Worm (Caenorhabditis elegans): ENCODE results near the gene T25B2.2.

The T25B2.2 gene

DNA sequence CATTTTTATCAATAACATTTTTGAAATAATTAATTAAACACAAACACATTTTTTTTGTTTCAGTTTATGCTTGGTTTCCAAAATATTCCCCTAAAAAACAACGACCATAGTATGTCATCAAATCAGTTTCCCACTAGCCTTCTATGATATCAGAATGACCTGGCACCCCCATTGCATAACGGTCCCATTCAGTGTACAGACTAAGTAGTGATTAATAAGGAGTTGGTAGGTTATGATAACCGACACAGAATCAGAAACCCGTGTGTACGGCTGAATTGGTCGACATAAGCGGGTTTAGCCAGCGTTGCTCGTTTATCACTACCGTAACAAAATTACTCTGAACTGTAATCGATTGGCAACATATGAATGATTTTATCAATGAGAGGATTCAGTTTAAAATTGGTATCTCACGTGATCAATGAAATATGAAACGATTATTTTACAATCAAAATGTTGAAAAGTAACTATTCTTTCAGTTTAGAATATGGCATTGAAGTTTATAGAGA, 12.0 kb upstream of the T25B2.2 start (continued):
- TF ChIP-seq egl-44 (GFP tag; IDR thresholded peaks at IDR 0.05) = no peak
- TF ChIP-seq hlh-12 (tag; optimal IDR thresholded peaks at IDR 0.05) = no peak
- TF ChIP-seq hlh-26 (GFP tag; conservative IDR thresholded peaks at IDR 0.05) = no peak

- TF ChIP-seq attf-5 (GFP tag; optimal IDR thresholded peaks at IDR 0.05) (no peak), lir-1 (GFP tag; conservative IDR thresholded peaks at IDR 0.05) (no peak), nhr-80 (tag; optimal IDR thresholded peaks at IDR 0.05) (no peak), hlh-26 (GFP tag; conservative IDR thresholded peaks at IDR 0.05) (no peak), unc-62 (GFP tag; optimal IDR thresholded peaks at IDR 0.05) (no peak), die-1 (tag; optimal IDR thresholded peaks at IDR 0.05) (no peak)
Observed at ce11 chrX:6159562-6159961, 9.9 kb upstream of the T25B2.2 start.

DNA sequence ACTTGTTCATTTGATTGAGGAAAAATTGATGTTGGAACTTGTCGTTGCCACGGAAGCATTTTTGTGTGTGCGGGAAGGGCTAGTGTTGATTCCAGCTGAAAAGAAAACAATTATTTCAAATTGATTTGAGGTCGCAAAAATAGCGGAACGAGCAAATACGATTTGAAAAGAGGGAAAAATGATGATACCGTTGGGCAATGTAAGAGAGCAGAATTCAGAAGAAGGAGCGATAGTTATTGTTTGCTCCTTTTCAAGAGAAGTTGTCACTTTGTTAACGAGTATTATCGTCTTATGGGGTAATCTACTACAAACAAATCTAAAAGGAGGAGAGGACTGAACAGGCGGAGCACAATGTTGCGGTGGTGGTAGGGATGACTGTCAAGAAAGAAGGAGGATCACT, 9.0 kb upstream of the T25B2.2 start, which contains the start of gene odd-2:
Gene odd-2 (minus strand): TSS at position 101 of the 400 bp plus-strand sequence.
- TF ChIP-seq lsl-1 (GFP tag; optimal IDR thresholded peaks at IDR 0.05) (no peak), attf-6 (GFP tag; IDR thresholded peaks at IDR 0.05) (no peak), F39B2.1 (GFP tag; IDR thresholded peaks at IDR 0.05) (no peak), chd-7 (tag; optimal IDR thresholded peaks at IDR 0.05) (no peak), D2030.7 (GFP tag; IDR thresholded peaks at IDR 0.05) (no peak), sea-2 (GFP tag; IDR thresholded peaks at IDR 0.05) (no peak), lsy-27 (tag; optimal IDR thresholded peaks at IDR 0.05; ENCODE audit: borderline replicate concordance, insufficient read depth) (no peak), nhr-90 (tag; optimal IDR thresholded peaks at IDR 0.05) (no peak), him-1 (tag; optimal IDR thresholded peaks at IDR 0.05) (no peak), snpc-1.1 (tag; optimal IDR thresholded peaks at IDR 0.05; ENCODE audit: insufficient read depth) (no peak), nhr-27 (tag; optimal IDR thresholded peaks at IDR 0.05) (no peak), pbrm-1 (GFP tag; IDR thresholded peaks at IDR 0.05) (no peak), ztf-22 (GFP tag; optimal IDR thresholded peaks at IDR 0.05) (no peak), pha-4 (tag; optimal IDR thresholded peaks at IDR 0.05) (no peak), T26A5.8 (tag; optimal IDR thresholded peaks at IDR 0.05) (no peak), zim-3 (tag; optimal IDR thresholded peaks at IDR 0.05) (no peak), bed-1 (GFP tag; IDR thresholded peaks at IDR 0.05) (no peak)

- TF ChIP-seq F57C9.4 (tag; optimal IDR thresholded peaks at IDR 0.05) (no peak), chd-7 (tag; optimal IDR thresholded peaks at IDR 0.05) (no peak), egrh-3 (GFP tag; IDR thresholded peaks at IDR 0.05) (peak; percentile 27; the same call in 1 of the 2 replicates), Y53G8AR.9 (GFP tag; conservative IDR thresholded peaks at IDR 0.05) (no peak), atf-7 (tag; optimal IDR thresholded peaks at IDR 0.05) (no peak), ceh-91 (GFP tag; IDR thresholded peaks at IDR 0.05) (no peak), madf-10 (tag; optimal IDR thresholded peaks at IDR 0.05) (no peak), K11D2.4 (GFP tag; IDR thresholded peaks at IDR 0.05) (no peak), sptf-2 (GFP tag; optimal IDR thresholded peaks at IDR 0.05) (no peak), bed-2 (GFP tag; IDR thresholded peaks at IDR 0.05) (no peak), lsy-27 (tag; optimal IDR thresholded peaks at IDR 0.05; ENCODE audit: borderline replicate concordance, insufficient read depth) (no peak), zfh-2 (GFP tag; conservative IDR thresholded peaks at IDR 0.05) (peak; percentile 72), egl-18 (GFP tag; IDR thresholded peaks at IDR 0.05) (no peak)
Observed at ce11 chrX:6162037-6162436, 7.4 kb upstream of the T25B2.2 start.

Measured in whole organism, young adult.